Worm (Caenorhabditis elegans): ENCODE data around the gene Y43F4B.10.

Y43F4B.10 gene

ce11 chrIII:13316935-13317334 is 3.1 kb downstream of the Y43F4B.10 start:
- no peak for TF ChIP-seq zip-4 (GFP tag; optimal IDR thresholded peaks at IDR 0.05)
- no peak for TF ChIP-seq sup-37 (GFP tag; optimal IDR thresholded peaks at IDR 0.05)
- TF ChIP-seq ces-1 (GFP tag; optimal IDR thresholded peaks at IDR 0.05): no peak
- TF ChIP-seq xbp-1 (tag; optimal IDR thresholded peaks at IDR 0.05): no peak
- TF ChIP-seq F16B12.6 (tag; optimal IDR thresholded peaks at IDR 0.05): no peak
- TF ChIP-seq ets-5 (GFP tag; IDR thresholded peaks at IDR 0.05): no peak
- no peak for TF ChIP-seq mab-9 (GFP tag; IDR thresholded peaks at IDR 0.05)
- TF ChIP-seq dpl-1 (GFP tag; optimal IDR thresholded peaks at IDR 0.05): peak in 2 of 3 experiments; percentile 8 to 57
- no peak for TF ChIP-seq unc-86 (tag; optimal IDR thresholded peaks at IDR 0.05)
- no peak for TF ChIP-seq pax-3 (tag; optimal IDR thresholded peaks at IDR 0.05)
- no peak for TF ChIP-seq C34B4.2 (tag; optimal IDR thresholded peaks at IDR 0.05)
- TF ChIP-seq unc-30 (tag; optimal IDR thresholded peaks at IDR 0.05): no peak
- TF ChIP-seq efl-1 (optimal IDR thresholded peaks at IDR 0.05): peak; percentile 61 to 88
- TF ChIP-seq efl-1 (GFP tag; optimal IDR thresholded peaks at IDR 0.05 in 1 of 2): peak; percentile 34 to 66
- no peak for TF ChIP-seq lir-3 (tag; optimal IDR thresholded peaks at IDR 0.05; ENCODE audit: poor library complexity)
- no peak for TF ChIP-seq hpl-2 (GFP tag; optimal IDR thresholded peaks at IDR 0.05)
- no peak for TF ChIP-seq egl-13 (tag; optimal IDR thresholded peaks at IDR 0.05)
- no peak for TF ChIP-seq nhr-85 (tag)
- no peak for TF ChIP-seq C16A3.4 (tag; optimal IDR thresholded peaks at IDR 0.05)
- no peak for TF ChIP-seq unc-98 (GFP tag; IDR thresholded peaks at IDR 0.05)
- TF ChIP-seq ceh-8 (GFP tag; optimal IDR thresholded peaks at IDR 0.05): no peak
- TF ChIP-seq lin-35 (GFP tag; optimal IDR thresholded peaks at IDR 0.05): peak; percentile 17 to 48
- no peak for TF ChIP-seq ceh-90 (tag; optimal IDR thresholded peaks at IDR 0.05)
- no peak for TF ChIP-seq grh-1 (GFP tag; IDR thresholded peaks at IDR 0.05)
- TF ChIP-seq lsy-2 (tag; optimal IDR thresholded peaks at IDR 0.05): no peak

ce11 chrIII:13317383-13317911 is 3.6 kb downstream of the Y43F4B.10 start:
- TF ChIP-seq efl-1 (optimal IDR thresholded peaks at IDR 0.05) (no peak), efl-1 (GFP tag; optimal IDR thresholded peaks at IDR 0.05 in 1 of 2) (peak; percentile 37 to 58), nhr-47 (tag; optimal IDR thresholded peaks at IDR 0.05) (no peak), nhr-76 (tag; optimal IDR thresholded peaks at IDR 0.05) (no peak), nhr-77 (tag; optimal IDR thresholded peaks at IDR 0.05) (no peak), egl-13 (tag; optimal IDR thresholded peaks at IDR 0.05) (no peak), unc-30 (tag; optimal IDR thresholded peaks at IDR 0.05) (no peak)

ce11 chrIII:13322578-13322977 is 8.7 kb downstream of the Y43F4B.10 start, which contains the start of gene F53A2.11:
Gene F53A2.11, minus strand, starts transcription at chrIII:13322678.
- no peak for TF ChIP-seq unc-98 (GFP tag; IDR thresholded peaks at IDR 0.05)
- TF ChIP-seq fos-1 (tag; optimal IDR thresholded peaks at IDR 0.05): no peak
- no peak for TF ChIP-seq lin-15B (tag; optimal IDR thresholded peaks at IDR 0.05)
- no peak for TF ChIP-seq nhr-237 (tag; optimal IDR thresholded peaks at IDR 0.05)
- no peak for TF ChIP-seq lin-13 (GFP tag; optimal IDR thresholded peaks at IDR 0.05)
- no peak for TF ChIP-seq elt-3 (tag; optimal IDR thresholded peaks at IDR 0.05)
- TF ChIP-seq nhr-19 (GFP tag; conservative IDR thresholded peaks at IDR 0.05): no peak
- no peak for TF ChIP-seq mab-9 (GFP tag; IDR thresholded peaks at IDR 0.05)
- no peak for TF ChIP-seq aly-2 (tag; optimal IDR thresholded peaks at IDR 0.05)

ce11 chrIII:13324739-13325138 is 10.9 kb downstream of the Y43F4B.10 start, which contains the start of gene F53A2.1:
Gene F53A2.1, minus strand, starts transcription at chrIII:13324839.
- TF ChIP-seq fkh-10 (GFP tag; optimal IDR thresholded peaks at IDR 0.05) (no peak), zip-4 (GFP tag; optimal IDR thresholded peaks at IDR 0.05) (no peak), unc-130 (tag; optimal IDR thresholded peaks at IDR 0.05) (no peak), unc-98 (GFP tag; IDR thresholded peaks at IDR 0.05) (no peak), ces-1 (GFP tag; optimal IDR thresholded peaks at IDR 0.05) (no peak), nhr-84 (tag; optimal IDR thresholded peaks at IDR 0.05) (no peak), elt-3 (tag; optimal IDR thresholded peaks at IDR 0.05) (no peak), nhr-11 (tag; optimal IDR thresholded peaks at IDR 0.05) (no peak), pqm-1 (tag; optimal IDR thresholded peaks at IDR 0.05) (no peak), nhr-47 (tag; optimal IDR thresholded peaks at IDR 0.05) (no peak), ets-5 (GFP tag; IDR thresholded peaks at IDR 0.05) (no peak), hlh-4 (tag; optimal IDR thresholded peaks at IDR 0.05) (no peak), jun-1 (tag; optimal IDR thresholded peaks at IDR 0.05) (no peak)
